Worm (Caenorhabditis elegans) whole organism, midembryonic: Measurements from ENCODE around the gene hpa-1.

Source experiments
- klf-2 ChIP-seq: fragments of 200-800 bp; sonication (Bioruptor generic); conservative IDR thresholded peaks from 2 replicates; pipeline ENCODE4 v1.3.6; 2022; ENCODE audit warnings: missing genetic modification reagents, missing genetic modification characterization, missing compliant biosample characterization
- med-1 ChIP-seq: sonication (generic microtip); optimal IDR thresholded peaks from 2 replicates; lab custom pipeline; 2017; ENCODE audit warnings: missing genetic modification characterization, mild to moderate bottlenecking, missing compliant biosample characterization, antibody characterized with exemption, missing genetic modification reagents; ENCODE audit not compliant: insufficient read depth
- ztf-23 ChIP-seq: fragments of 200-800 bp; sonication (Bioruptor generic); IDR thresholded peaks from 2 replicates; pipeline ENCODE4 v1.3.6; 2022; ENCODE audit warnings: missing genetic modification reagents, missing genetic modification characterization, missing compliant biosample characterization

DNA sequence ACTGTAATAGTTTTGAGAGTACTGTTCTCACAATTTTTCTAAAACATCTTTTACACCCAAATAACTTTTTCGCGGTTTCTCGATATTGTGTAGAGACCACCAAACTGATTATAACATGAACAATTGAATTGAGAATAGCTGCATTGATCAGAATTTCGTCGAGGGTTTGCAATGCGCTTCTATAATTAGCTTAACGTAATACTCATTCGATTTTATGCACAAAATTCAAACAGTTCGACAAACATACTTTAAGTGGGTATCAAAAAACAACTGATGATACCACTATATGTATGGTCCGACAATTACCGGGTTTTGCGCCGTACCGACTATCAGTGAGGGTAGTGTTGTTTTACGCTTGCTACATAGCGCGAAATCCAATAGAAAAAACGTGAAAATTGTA is 3.9 kb upstream of the hpa-1 start:
- TF ChIP-seq klf-2 (GFP tag; lab: Robert Waterston, UW) (no peak), med-1 (GFP tag; lab: Kevin White, UChicago) (no peak), ztf-23 (no peak)
